Worm (Caenorhabditis elegans) whole organism, young adult: ENCODE measurements around the gene clec-133.

ENCODE experiments used
- D2030.7 ChIP-seq: fragments of 200-800 bp; sonication (Bioruptor generic); IDR thresholded peaks from 2 replicates; pipeline ENCODE4 v1.3.6; 2022; ENCODE audit warnings: missing genetic modification reagents, missing genetic modification characterization, missing compliant biosample characterization
- F39B2.1 ChIP-seq: fragments of 200-800 bp; sonication (Bioruptor generic); IDR thresholded peaks from 2 replicates; pipeline ENCODE4 v1.3.6; 2022; ENCODE audit warnings: missing genetic modification reagents, missing genetic modification characterization, missing compliant biosample characterization
- K12H6.12 ChIP-seq: fragments of 200-800 bp; sonication (Bioruptor generic); optimal IDR thresholded peaks from 2 replicates; lab custom pipeline; 2018; ENCODE audit warnings: mild to moderate bottlenecking, missing genetic modification characterization, missing compliant biosample characterization
- bed-2 ChIP-seq: fragments of 200-800 bp; sonication (Bioruptor generic); IDR thresholded peaks from 2 replicates; pipeline ENCODE4 v1.3.6; 2022; ENCODE audit warnings: missing genetic modification reagents, missing genetic modification characterization, missing compliant biosample characterization
- dox-1 ChIP-seq: fragments of 200-800 bp; sonication (Bioruptor generic); IDR thresholded peaks from 2 replicates; pipeline ENCODE4 v1.3.6; 2022; ENCODE audit warnings: missing genetic modification reagents, missing genetic modification characterization, missing compliant biosample characterization
- lin-35 ChIP-seq, 3 experiments: fragments of 150-350 bp in 2 of 3; sonication (generic microtip) in 1 of 3; optimal IDR thresholded peaks; 2 replicates each; lab custom pipeline; 2014 to 2018; ENCODE audit warnings: missing biosample characterization in 3 of 3, missing genetic modification characterization in 3 of 3, missing genetic modification reagents in 3 of 3
- nhr-80 ChIP-seq: sonication (generic microtip); optimal IDR thresholded peaks from 2 replicates; lab custom pipeline; 2016; ENCODE audit warnings: missing genetic modification characterization, missing compliant biosample characterization
- nhr-90 ChIP-seq: sonication (generic microtip); optimal IDR thresholded peaks from 2 replicates; lab custom pipeline; 2016; ENCODE audit warnings: missing genotype, mild to moderate bottlenecking, missing genetic modification characterization, missing compliant biosample characterization
- pbrm-1 ChIP-seq: fragments of 200-800 bp; sonication (Bioruptor generic); IDR thresholded peaks from 2 replicates; pipeline ENCODE4 v1.3.6; 2022; ENCODE audit warnings: missing genetic modification reagents, missing genetic modification characterization, missing compliant biosample characterization
- unc-130 ChIP-seq: sonication (generic microtip); optimal IDR thresholded peaks from 2 replicates; lab custom pipeline; 2016; ENCODE audit warnings: missing genetic modification reagents, missing genetic modification characterization, missing compliant biosample characterization

ce11 chrII:3604578-3604977 lies 26.4 kb downstream of the clec-133 start:
- TF ChIP-seq dox-1 (GFP tag; lab: Robert Waterston, UW), result no peak
- no peak for TF ChIP-seq unc-130
- no peak for TF ChIP-seq lin-35 (GFP tag; optimal IDR thresholded peaks at IDR 0.05; lab: Kevin White, UChicago)
- TF ChIP-seq F39B2.1 (GFP tag; lab: Robert Waterston, UW), result no peak
- no peak for TF ChIP-seq nhr-90
- TF ChIP-seq nhr-80 (tag; lab: Kevin White, UChicago), result no peak
- no peak for TF ChIP-seq D2030.7 (GFP tag; lab: Robert Waterston, UW)
- no peak for TF ChIP-seq K12H6.12 (tag; lab: Kevin White, UChicago)
- TF ChIP-seq bed-2 (GFP tag; lab: Robert Waterston, UW), result no peak
- TF ChIP-seq pbrm-1 (GFP tag; lab: Robert Waterston, UW), result no peak
